Fruit fly (Drosophila melanogaster) whole organism, embryonic: ENCODE results near the gene Lsm12a.

ENCODE experiments used
- CG4730 ChIP-seq: fragments of 200-800 bp; sonication (Bioruptor generic); IDR thresholded peaks from 2 replicates; pipeline ENCODE4 v1.3.6; 2022; ENCODE audit warnings: missing biosample characterization, missing genetic modification characterization
- Dfd ChIP-seq, 2 experiments: fragments of >200 bp; optimal IDR thresholded peaks; 2 replicates each; lab custom pipeline; 2017; ENCODE audit warnings: missing biosample characterization in 2 of 2, missing genetic modification characterization in 2 of 2
- Hr39 ChIP-seq: fragments of >200 bp; optimal IDR thresholded peaks from 2 replicates; lab custom pipeline; 2017
- Jarid2 ChIP-seq: fragments of 200-800 bp; sonication (Bioruptor generic); optimal IDR thresholded peaks from 3 replicates; lab custom pipeline; 2017; ENCODE audit warnings: mild to moderate bottlenecking, missing biosample characterization, missing genetic modification reagents, missing genetic modification characterization
- cato ChIP-seq: fragments of 200-800 bp; sonication (Bioruptor generic); optimal IDR thresholded peaks from 2 replicates; lab custom pipeline; 2016; ENCODE audit warnings: missing biosample characterization, missing genetic modification characterization, borderline replicate concordance
- chn ChIP-seq: fragments of 200-800 bp; sonication (Bioruptor generic); optimal IDR thresholded peaks from 2 replicates; lab custom pipeline; 2016; ENCODE audit warnings: missing biosample characterization, missing genetic modification characterization
- her ChIP-seq: fragments of 200-800 bp; sonication (Bioruptor generic); optimal IDR thresholded peaks from 2 replicates; lab custom pipeline; 2016; ENCODE audit warnings: missing biosample characterization, missing genetic modification characterization
- zfh2 ChIP-seq: fragments of 200-800 bp; sonication (Bioruptor generic); optimal IDR thresholded peaks from 2 replicates; lab custom pipeline; 2016; ENCODE audit warnings: missing biosample characterization, missing genetic modification characterization

- TF ChIP-seq cato (GFP tag; lab: Kevin White, UChicago): no peak
- no peak for TF ChIP-seq her (GFP tag; lab: Kevin White, UChicago)
- no peak for TF ChIP-seq Jarid2 (GFP tag; lab: Kevin White, UChicago)
- no peak for TF ChIP-seq zfh2 (GFP tag; lab: Kevin White, UChicago)
- no peak for TF ChIP-seq chn (GFP tag; lab: Kevin White, UChicago)
- TF ChIP-seq CG4730 (GFP tag; lab: Robert Waterston, UW): no peak
- TF ChIP-seq Hr39: no peak
- no peak for TF ChIP-seq Dfd (GFP tag; optimal IDR thresholded peaks at IDR 0.05; lab: Kevin White, UChicago)
Observed at dm6 chrX:12012149-12013097, 6.0 kb upstream of the Lsm12a start, which contains the start of the genes CG1492 and regucalcin.
